Fruit fly (Drosophila melanogaster) whole organism, prepupa: ENCODE measurements around the gene Ccp84Ac.
A peak's percentile ranks its signal among the peaks of the same experiment; 100 is the strongest.

Experiments used
- Blimp-1 ChIP-seq: fragments of 200-800 bp; sonication (Bioruptor generic); optimal IDR thresholded peaks from 3 replicates; lab custom pipeline; 2017; ENCODE audit warnings: missing biosample characterization, missing genetic modification characterization, mild to moderate bottlenecking, moderate library complexity, missing genetic modification reagents
- CG11762 ChIP-seq: fragments of 200-800 bp; sonication (Bioruptor generic); optimal IDR thresholded peaks from 3 replicates; lab custom pipeline; 2016; ENCODE audit warnings: missing biosample characterization, missing genetic modification characterization; ENCODE audit not compliant: insufficient read depth
- CG3032 ChIP-seq: fragments of 200-800 bp; optimal IDR thresholded peaks from 2 replicates; lab custom pipeline; 2019; ENCODE audit warnings: missing biosample characterization, mild to moderate bottlenecking, missing genetic modification characterization, moderate library complexity
- CG32006 ChIP-seq: fragments of 200-800 bp; sonication (Bioruptor generic); optimal IDR thresholded peaks from 3 replicates; lab custom pipeline; 2017; ENCODE audit warnings: missing biosample characterization, mild to moderate bottlenecking, missing genetic modification characterization
- CG6276 ChIP-seq: fragments of 200-800 bp; sonication (Bioruptor generic); optimal IDR thresholded peaks from 2 replicates; lab custom pipeline; 2017; ENCODE audit warnings: missing biosample characterization, mild to moderate bottlenecking, missing genetic modification characterization
- CG6854 ChIP-seq: fragments of 200-800 bp; sonication (Bioruptor generic); optimal IDR thresholded peaks from 2 replicates; lab custom pipeline; 2017; ENCODE audit warnings: missing biosample characterization, mild to moderate bottlenecking, missing genetic modification characterization
- CG8119 ChIP-seq: fragments of 200-800 bp; sonication (Bioruptor generic); IDR thresholded peaks from 3 replicates; pipeline ENCODE4 v1.3.6; 2022; ENCODE audit warnings: missing biosample characterization, missing genetic modification characterization
- CG8632 ChIP-seq: fragments of 200-800 bp; sonication (Bioruptor generic); optimal IDR thresholded peaks from 3 replicates; lab custom pipeline; 2016; ENCODE audit warnings: missing biosample characterization, missing genetic modification characterization
- Hr38 ChIP-seq: sonication (Bioruptor generic); optimal IDR thresholded peaks from 2 replicates; lab custom pipeline; 2016; ENCODE audit warnings: missing biosample characterization, missing genetic modification characterization
- Sox14 ChIP-seq: fragments of 200-800 bp; sonication (Bioruptor generic); optimal IDR thresholded peaks from 3 replicates; lab custom pipeline; 2016; ENCODE audit warnings: missing biosample characterization, missing genetic modification characterization
- lz ChIP-seq: fragments of 200-800 bp; sonication (Bioruptor generic); optimal IDR thresholded peaks from 3 replicates; lab custom pipeline; 2016; ENCODE audit warnings: missing biosample characterization, missing genetic modification characterization
- pdm3 ChIP-seq: fragments of 200-800 bp; sonication (Bioruptor generic); optimal IDR thresholded peaks from 3 replicates; lab custom pipeline; 2016; ENCODE audit warnings: missing biosample characterization, missing genetic modification characterization

dm6 chr3R:6657278-6658246 lies 38.5 kb downstream of the Ccp84Ac start, which contains the start of the genes CG1307 and twr:
- TF ChIP-seq CG8632 = no peak
- no peak for TF ChIP-seq Hr38 (GFP tag; lab: Kevin White, UChicago)
- no peak for TF ChIP-seq CG6854 (GFP tag; lab: Kevin White, UChicago)
- peak; percentile 2 for TF ChIP-seq CG3032 (tag; lab: Kevin White, UChicago)
- no peak for TF ChIP-seq CG11762 (GFP tag; lab: Kevin White, UChicago)
- TF ChIP-seq Sox14 (GFP tag; lab: Kevin White, UChicago) = no peak
- no peak for TF ChIP-seq CG6276 (GFP tag; lab: Kevin White, UChicago)
- TF ChIP-seq Blimp-1 (GFP tag; lab: Kevin White, UChicago) = no peak
- TF ChIP-seq lz (GFP tag; lab: Kevin White, UChicago) = no peak
- TF ChIP-seq CG8119 = peak; percentile 21; the same call in 1 of the 3 replicates
- TF ChIP-seq CG32006 (GFP tag; lab: Kevin White, UChicago) = no peak
- TF ChIP-seq pdm3 = no peak
